Fruit fly (Drosophila melanogaster) whole organism, embryonic: Measurements from ENCODE around the gene GramD1B.

ENCODE experiments used
- ATbp ChIP-seq: fragments of 200-800 bp; sonication (Bioruptor generic); optimal IDR thresholded peaks from 2 replicates; lab custom pipeline; 2017; ENCODE audit warnings: missing biosample characterization, mild to moderate bottlenecking, missing genetic modification characterization, missing genetic modification reagents
- Aef1 ChIP-seq: fragments of 200-800 bp; sonication (Bioruptor generic); IDR thresholded peaks from 3 replicates; pipeline ENCODE4 v1.3.6; 2022; ENCODE audit warnings: missing biosample characterization, missing genetic modification characterization
- Atf-2 ChIP-seq: fragments of 200-800 bp; sonication (Bioruptor generic); optimal IDR thresholded peaks from 2 replicates; lab custom pipeline; 2016; ENCODE audit warnings: missing biosample characterization, missing genetic modification characterization
- CG10321 ChIP-seq: fragments of 200-800 bp; sonication (Bioruptor generic); IDR thresholded peaks from 2 replicates; pipeline ENCODE4 v1.3.6; 2022; ENCODE audit warnings: missing biosample characterization, missing genetic modification characterization
- CG12299 ChIP-seq: fragments of 200-800 bp; sonication (Bioruptor generic); optimal IDR thresholded peaks from 2 replicates; lab custom pipeline; 2018; ENCODE audit warnings: missing biosample characterization, mild to moderate bottlenecking, missing genetic modification characterization
- CG12769 ChIP-seq: fragments of 200-800 bp; sonication (Bioruptor generic); optimal IDR thresholded peaks from 2 replicates; lab custom pipeline; 2019; ENCODE audit warnings: missing biosample characterization, mild to moderate bottlenecking, missing genetic modification characterization, moderate library complexity
- CG14710 ChIP-seq: fragments of 200-800 bp; sonication (Bioruptor generic); optimal IDR thresholded peaks from 3 replicates; lab custom pipeline; 2019; ENCODE audit warnings: missing biosample characterization, mild to moderate bottlenecking, missing genetic modification characterization, moderate library complexity
- CG15011 ChIP-seq: fragments of 200-800 bp; sonication (Bioruptor generic); optimal IDR thresholded peaks from 3 replicates; lab custom pipeline; 2018; ENCODE audit warnings: missing biosample characterization, mild to moderate bottlenecking, missing genetic modification characterization
- CG1832 ChIP-seq: fragments of 200-800 bp; sonication (Bioruptor generic); optimal IDR thresholded peaks from 2 replicates; lab custom pipeline; 2017; ENCODE audit warnings: missing biosample characterization, mild to moderate bottlenecking, missing genetic modification characterization, inconsistent platforms
- CG2199 ChIP-seq: fragments of 200-800 bp; sonication (Bioruptor generic); IDR thresholded peaks from 3 replicates; pipeline ENCODE4 v1.3.6; 2022; ENCODE audit warnings: missing biosample characterization, missing genetic modification characterization
- CG33557 ChIP-seq: fragments of 200-800 bp; sonication (Bioruptor generic); optimal IDR thresholded peaks from 2 replicates; lab custom pipeline; 2019; ENCODE audit warnings: missing biosample characterization, mild to moderate bottlenecking, missing genetic modification characterization, moderate library complexity
- Deaf1 ChIP-seq: fragments of 200-800 bp; optimal IDR thresholded peaks from 3 replicates; lab custom pipeline; 2019; ENCODE audit warnings: missing biosample characterization, mild to moderate bottlenecking, missing genetic modification characterization, moderate library complexity
- Eip74EF ChIP-seq, 2 experiments: fragments of 200-800 bp in 1 of 2; fragments of >200 bp in 1 of 2; sonication (Bioruptor generic) in 1 of 2; optimal IDR thresholded peaks; 2 replicates each; lab custom pipeline; 2017 to 2019; ENCODE audit warnings: missing biosample characterization in 2 of 2, missing genetic modification characterization in 2 of 2, mild to moderate bottlenecking in 1 of 2, moderate library complexity in 1 of 2
- Hr78 ChIP-seq, 2 experiments: fragments of 200-800 bp in 1 of 2; fragments of >200 bp in 1 of 2; sonication (Bioruptor generic) in 1 of 2; optimal IDR thresholded peaks; 2 replicates each; lab custom pipeline; 2017 to 2019; ENCODE audit warnings: missing biosample characterization in 2 of 2, missing genetic modification characterization in 2 of 2, mild to moderate bottlenecking in 1 of 2, moderate library complexity in 1 of 2
- Hsf ChIP-seq: fragments of 200-800 bp; sonication (Bioruptor generic); optimal IDR thresholded peaks from 3 replicates; lab custom pipeline; 2016; ENCODE audit warnings: missing biosample characterization, missing genetic modification characterization
- Max ChIP-seq: fragments of 200-800 bp; sonication (Bioruptor generic); optimal IDR thresholded peaks from 2 replicates; lab custom pipeline; 2016; ENCODE audit warnings: missing biosample characterization, mild to moderate bottlenecking, missing genetic modification characterization
- Med ChIP-seq: fragments of 200-800 bp; sonication (Bioruptor generic); peaks from one replicate; lab custom pipeline; 2016; ENCODE audit warnings: missing biosample characterization, missing genetic modification characterization, mild to moderate bottlenecking, inconsistent platforms, moderate library complexity
- Neu2 ChIP-seq: fragments of 200-800 bp; sonication (Bioruptor generic); optimal IDR thresholded peaks from 3 replicates; lab custom pipeline; 2016; ENCODE audit warnings: missing biosample characterization, missing genetic modification characterization, borderline replicate concordance
- Optix ChIP-seq: fragments of 200-800 bp; sonication (Bioruptor generic); IDR thresholded peaks from 3 replicates; pipeline ENCODE4 v1.3.6; 2022; ENCODE audit warnings: missing biosample characterization, missing genetic modification characterization
- Ptx1 ChIP-seq: fragments of 200-800 bp; sonication (Bioruptor generic); IDR thresholded peaks from 2 replicates; pipeline ENCODE4 v1.3.6; 2022; ENCODE audit warnings: missing biosample characterization, missing genetic modification characterization
- abd-A ChIP-seq: fragments of 200-800 bp; sonication (Bioruptor generic); optimal IDR thresholded peaks from 3 replicates; lab custom pipeline; 2019; ENCODE audit warnings: missing biosample characterization, mild to moderate bottlenecking, missing genetic modification characterization, moderate library complexity
- bcd ChIP-seq: fragments of 200-800 bp; sonication (Bioruptor generic); optimal IDR thresholded peaks from 2 replicates; lab custom pipeline; 2017; ENCODE audit warnings: missing biosample characterization, mild to moderate bottlenecking, missing genetic modification characterization
- cg ChIP-seq: fragments of 200-800 bp; sonication (Bioruptor generic); optimal IDR thresholded peaks from 3 replicates; lab custom pipeline; 2019; ENCODE audit warnings: missing biosample characterization, mild to moderate bottlenecking, missing genetic modification characterization, moderate library complexity
- chinmo ChIP-seq: fragments of 200-800 bp; sonication (Bioruptor generic); IDR thresholded peaks from 4 replicates; pipeline ENCODE4 v1.3.6; 2022; ENCODE audit warnings: missing biosample characterization, missing genetic modification characterization; ENCODE audit not compliant: partially characterized antibody
- ci ChIP-seq: fragments of 200-800 bp; sonication (Bioruptor generic); IDR thresholded peaks from 3 replicates; pipeline ENCODE4 v1.3.6; 2022; ENCODE audit warnings: missing biosample characterization, missing genetic modification characterization
- crol ChIP-seq: fragments of 200-800 bp; sonication (Bioruptor generic); IDR thresholded peaks from 2 replicates; pipeline ENCODE4 v1.3.6; 2022; ENCODE audit warnings: missing biosample characterization, missing genetic modification characterization
- fd102C ChIP-seq: fragments of 200-800 bp; sonication (Bioruptor generic); optimal IDR thresholded peaks from 2 replicates; lab custom pipeline; 2018; ENCODE audit warnings: missing biosample characterization, mild to moderate bottlenecking, missing genetic modification characterization, moderate library complexity
- grn ChIP-seq: fragments of 200-800 bp; sonication (Bioruptor generic); optimal IDR thresholded peaks from 3 replicates; lab custom pipeline; 2017; ENCODE audit warnings: missing biosample characterization, missing genetic modification characterization
- klu ChIP-seq: fragments of 200-800 bp; sonication (Bioruptor generic); IDR thresholded peaks from 2 replicates; pipeline ENCODE4 v1.3.6; 2022; ENCODE audit warnings: missing biosample characterization, missing genetic modification characterization
- kni ChIP-seq: fragments of 200-800 bp; sonication (Bioruptor generic); optimal IDR thresholded peaks from 3 replicates; lab custom pipeline; 2017; ENCODE audit warnings: mild to moderate bottlenecking, missing biosample characterization, missing genetic modification reagents, missing genetic modification characterization
- knrl ChIP-seq: fragments of 200-800 bp; sonication (Bioruptor generic); IDR thresholded peaks from 3 replicates; pipeline ENCODE4 v1.3.6; 2022; ENCODE audit warnings: missing biosample characterization, missing genetic modification characterization; ENCODE audit not compliant: partially characterized antibody
- lov ChIP-seq, 2 experiments: fragments of 200-800 bp in 1 of 2; fragments of >200 bp in 1 of 2; sonication (Bioruptor generic) in 1 of 2; IDR thresholded peaks in 1 of 2; optimal IDR thresholded peaks in 1 of 2; 2 replicates in 1 of 2; 3 replicates in 1 of 2; pipeline versions ENCODE4 v1.3.6 to Lab custom; 2017 to 2022; ENCODE audit warnings: missing biosample characterization in 1 of 2, missing genetic modification characterization in 1 of 2
- nom ChIP-seq: fragments of 200-800 bp; sonication (Bioruptor generic); optimal IDR thresholded peaks from 2 replicates; lab custom pipeline; 2017; ENCODE audit warnings: missing biosample characterization, missing genetic modification characterization, mild to moderate bottlenecking, moderate library complexity, missing genetic modification reagents
- run ChIP-seq: fragments of 200-800 bp; sonication (Bioruptor generic); optimal IDR thresholded peaks from 3 replicates; lab custom pipeline; 2018; ENCODE audit warnings: missing biosample characterization, mild to moderate bottlenecking, missing genetic modification characterization
- sc ChIP-seq, 3 experiments: fragments of >200 bp in 2 of 3; fragments of 200-800 bp in 1 of 3; sonication (Bioruptor generic) in 1 of 3; optimal IDR thresholded peaks; 2 replicates in 2 of 3; 3 replicates in 1 of 3; lab custom pipeline; 2017; ENCODE audit warnings: mild to moderate bottlenecking in 1 of 3, missing biosample characterization in 1 of 3, missing genetic modification characterization in 1 of 3, missing genetic modification reagents in 1 of 3
- so ChIP-seq: fragments of 200-800 bp; sonication (Bioruptor generic); IDR thresholded peaks from 3 replicates; pipeline ENCODE4 v1.3.6; 2022; ENCODE audit warnings: missing biosample characterization, missing genetic modification characterization
- sob ChIP-seq: fragments of 200-800 bp; sonication (Bioruptor generic); IDR thresholded peaks from 2 replicates; pipeline ENCODE4 v1.3.6; 2022; ENCODE audit warnings: missing biosample characterization, missing genetic modification characterization
- tgo ChIP-seq: fragments of 200-800 bp; sonication (Bioruptor generic); IDR thresholded peaks from 3 replicates; pipeline ENCODE4 v1.3.6; 2022; ENCODE audit warnings: missing biosample characterization, missing genetic modification characterization
- tll ChIP-seq, 2 experiments: fragments of 200-800 bp in 1 of 2; fragments of >200 bp in 1 of 2; sonication (Bioruptor generic) in 1 of 2; optimal IDR thresholded peaks; 2 replicates each; lab custom pipeline; 2017 to 2019; ENCODE audit warnings: missing biosample characterization in 2 of 2, missing genetic modification characterization in 2 of 2, mild to moderate bottlenecking in 1 of 2, moderate library complexity in 1 of 2
- unpg ChIP-seq: fragments of 200-800 bp; sonication (Bioruptor generic); optimal IDR thresholded peaks from 3 replicates; lab custom pipeline; 2018; ENCODE audit warnings: missing biosample characterization, mild to moderate bottlenecking, missing genetic modification characterization, moderate library complexity
- vfl ChIP-seq: fragments of 200-800 bp; sonication (Bioruptor generic); optimal IDR thresholded peaks from 2 replicates; lab custom pipeline; 2016; ENCODE audit warnings: missing biosample characterization, missing genetic modification characterization
- vvl ChIP-seq: fragments of 200-800 bp; sonication (Bioruptor generic); IDR thresholded peaks from 2 replicates; pipeline ENCODE4 v1.3.6; 2022; ENCODE audit warnings: missing biosample characterization, missing genetic modification characterization
- wdn ChIP-seq: fragments of 200-800 bp; sonication (Bioruptor generic); IDR thresholded peaks from 2 replicates; pipeline ENCODE4 v1.3.6; 2022; ENCODE audit warnings: missing biosample characterization, missing genetic modification characterization
- z ChIP-seq: fragments of 200-800 bp; sonication (Bioruptor generic); IDR thresholded peaks from 3 replicates; pipeline ENCODE4 v1.3.6; 2022; ENCODE audit warnings: missing biosample characterization, missing genetic modification characterization

GramD1B gene

dm6 chr2L:3341231-3341935 lies 31.8 kb downstream of the GramD1B start (continued):
- no peak for TF ChIP-seq fd102C (GFP tag; lab: Kevin White, UChicago)
- TF ChIP-seq lov (optimal IDR thresholded peaks at IDR 0.05; lab: Kevin White, UChicago): no peak
- TF ChIP-seq lov (GFP tag; IDR thresholded peaks at IDR 0.05; lab: Robert Waterston, UW): no peak
- no peak for TF ChIP-seq grn (GFP tag; lab: Kevin White, UChicago)
- TF ChIP-seq Atf-2: no peak
- TF ChIP-seq wdn (GFP tag; lab: Robert Waterston, UW): no peak

- TF ChIP-seq lov (optimal IDR thresholded peaks at IDR 0.05; lab: Kevin White, UChicago) (no peak), lov (GFP tag; IDR thresholded peaks at IDR 0.05; lab: Robert Waterston, UW) (0 out of 3 replicates have a peak, but pooled peaks have one; percentile 13), bcd (GFP tag; lab: Kevin White, UChicago) (no peak), Neu2 (GFP tag; lab: Kevin White, UChicago) (no peak), chinmo (GFP tag; lab: Robert Waterston, UW) (0 out of 4 replicates have a peak, but pooled peaks have one; percentile 5), CG2199 (0 out of 3 replicates have a peak, but pooled peaks have one; percentile 19), z (GFP tag; lab: Robert Waterston, UW) (peak; percentile 83), unpg (GFP tag; lab: Kevin White, UChicago) (no peak), vfl (GFP tag; lab: Kevin White, UChicago) (no peak), Ptx1 (GFP tag; lab: Robert Waterston, UW) (no peak), Deaf1 (peak; percentile 31), Aef1 (GFP tag; lab: Robert Waterston, UW) (peak; percentile 38; the same call in 2 of the 3 replicates), Optix (0 out of 3 replicates have a peak, but pooled peaks have one; percentile 38), kni (peak; percentile 75), sob (GFP tag; lab: Robert Waterston, UW) (0 out of 2 replicates have a peak, but pooled peaks have one; percentile 40), run (tag; lab: Kevin White, UChicago) (no peak), abd-A (peak; percentile 67), CG1832 (GFP tag; lab: Kevin White, UChicago) (peak; percentile 75), CG33557 (GFP tag; lab: Kevin White, UChicago) (no peak), crol (GFP tag; lab: Robert Waterston, UW) (peak; percentile 97), sc (optimal IDR thresholded peaks at IDR 0.05; lab: Kevin White, UChicago) (no peak), sc (GFP tag; optimal IDR thresholded peaks at IDR 0.05; lab: Kevin White, UChicago) (no peak), so (GFP tag; lab: Robert Waterston, UW) (0 out of 3 replicates have a peak, but pooled peaks have one; percentile 26), Hr78 (GFP tag; optimal IDR thresholded peaks at IDR 0.05; lab: Kevin White, UChicago) (peak in 1 of 2 experiments; percentile 96), Eip74EF (GFP tag; optimal IDR thresholded peaks at IDR 0.05; lab: Kevin White, UChicago) (no peak), tll (GFP tag; optimal IDR thresholded peaks at IDR 0.05; lab: Kevin White, UChicago) (no peak), ci (GFP tag; lab: Robert Waterston, UW) (peak; percentile 57; the same call in 2 of the 3 replicates), Med (no peak), Max (no peak), cg (GFP tag; lab: Kevin White, UChicago) (peak; percentile 74), Hsf (GFP tag; lab: Kevin White, UChicago) (no peak), ATbp (GFP tag; lab: Kevin White, UChicago) (peak; percentile 21), CG12769 (tag; lab: Kevin White, UChicago) (peak; percentile 3), knrl (GFP tag; lab: Robert Waterston, UW) (0 out of 3 replicates have a peak, but pooled peaks have one; percentile 7), nom (peak; percentile 31), CG14710 (tag; lab: Kevin White, UChicago) (no peak), klu (GFP tag; lab: Robert Waterston, UW) (peak; percentile 17; the same call in 1 of the 2 replicates), tgo (GFP tag; lab: Robert Waterston, UW) (0 out of 3 replicates have a peak, but pooled peaks have one; percentile 22), vvl (GFP tag; lab: Robert Waterston, UW) (peak; percentile 91), CG10321 (GFP tag; lab: Robert Waterston, UW) (peak; percentile 91), CG12299 (no peak), CG15011 (GFP tag; lab: Kevin White, UChicago) (no peak)
These were observed 33.8 kb downstream of the GramD1B start for dm6 chr2L:3339420-3339819.
